Worm (Caenorhabditis elegans) whole organism, late embryonic: ENCODE results near the gene cmtr-2.

Source experiments
- lin-11 ChIP-seq: fragments of 200-800 bp; sonication (Bioruptor generic); optimal IDR thresholded peaks from 2 replicates; lab custom pipeline; 2018; ENCODE audit warnings: mild to moderate bottlenecking, missing genetic modification characterization, missing compliant biosample characterization
- ztf-16 ChIP-seq: sonication (generic microtip); optimal IDR thresholded peaks from 2 replicates; lab custom pipeline; 2017; ENCODE audit warnings: missing genetic modification characterization, missing compliant biosample characterization

DNA sequence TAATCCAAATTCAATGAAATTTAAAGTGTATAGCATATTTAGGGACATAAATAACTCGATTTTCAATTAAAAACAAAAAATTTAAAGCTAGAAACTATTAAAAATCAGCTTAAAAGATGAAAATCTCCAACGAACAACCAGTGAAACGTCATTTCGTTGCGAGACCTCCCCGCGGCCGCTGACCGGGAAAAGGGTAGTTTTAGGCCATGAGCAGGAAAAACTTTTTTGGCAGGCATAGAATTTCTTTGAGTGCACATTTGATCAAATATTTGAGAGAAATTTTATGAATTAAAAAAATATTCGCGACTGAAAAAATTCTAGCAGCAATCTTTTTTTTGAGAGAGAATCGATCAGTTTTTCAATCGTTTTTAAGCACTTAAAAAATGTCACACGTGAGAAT is 10.1 kb downstream of the cmtr-2 start:
- TF ChIP-seq ztf-16 (tag; lab: Kevin White, UChicago), result no peak
- no peak for TF ChIP-seq lin-11
